Fruit fly (Drosophila melanogaster) whole organism, prepupa: ENCODE data around the gene DnaJ-1.

Experiments used
- Blimp-1 ChIP-seq: fragments of 200-800 bp; sonication (Bioruptor generic); optimal IDR thresholded peaks from 3 replicates; lab custom pipeline; 2017; ENCODE audit warnings: missing biosample characterization, missing genetic modification characterization, mild to moderate bottlenecking, moderate library complexity, missing genetic modification reagents
- CG11294 ChIP-seq: fragments of 200-800 bp; sonication (Bioruptor generic); IDR thresholded peaks from 2 replicates; pipeline ENCODE4 v1.3.6; 2022; ENCODE audit warnings: missing biosample characterization, missing genetic modification characterization
- CG11762 ChIP-seq: fragments of 200-800 bp; sonication (Bioruptor generic); optimal IDR thresholded peaks from 3 replicates; lab custom pipeline; 2016; ENCODE audit warnings: missing biosample characterization, missing genetic modification characterization; ENCODE audit not compliant: insufficient read depth
- CG11902 ChIP-seq: fragments of 200-800 bp; sonication (Bioruptor generic); optimal IDR thresholded peaks from 3 replicates; lab custom pipeline; 2016; ENCODE audit warnings: missing biosample characterization, missing genetic modification characterization
- CG15336 ChIP-seq: fragments of 200-800 bp; sonication (Bioruptor generic); IDR thresholded peaks from 2 replicates; pipeline ENCODE4 v1.3.6; 2022; ENCODE audit warnings: missing biosample characterization, missing genetic modification characterization
- CG1621 ChIP-seq: fragments of 200-800 bp; sonication (Bioruptor generic); optimal IDR thresholded peaks from 3 replicates; lab custom pipeline; 2018; ENCODE audit warnings: missing biosample characterization, mild to moderate bottlenecking, missing genetic modification characterization
- CG16779 ChIP-seq: fragments of 200-800 bp; sonication (Bioruptor generic); optimal IDR thresholded peaks from 3 replicates; lab custom pipeline; 2017; ENCODE audit warnings: missing biosample characterization, mild to moderate bottlenecking, missing genetic modification characterization
- CG3032 ChIP-seq: fragments of 200-800 bp; optimal IDR thresholded peaks from 2 replicates; lab custom pipeline; 2019; ENCODE audit warnings: missing biosample characterization, mild to moderate bottlenecking, missing genetic modification characterization, moderate library complexity
- CG31627 ChIP-seq: fragments of 200-800 bp; sonication (Bioruptor generic); optimal IDR thresholded peaks from 3 replicates; lab custom pipeline; 2016; ENCODE audit warnings: missing biosample characterization, missing genetic modification characterization
- CG32006 ChIP-seq: fragments of 200-800 bp; sonication (Bioruptor generic); optimal IDR thresholded peaks from 3 replicates; lab custom pipeline; 2017; ENCODE audit warnings: missing biosample characterization, mild to moderate bottlenecking, missing genetic modification characterization
- CG34406 ChIP-seq: fragments of 200-800 bp; sonication (Bioruptor generic); optimal IDR thresholded peaks from 3 replicates; lab custom pipeline; 2016; ENCODE audit warnings: missing biosample characterization, missing genetic modification characterization
- CG3919 ChIP-seq: fragments of 200-800 bp; sonication (Bioruptor generic); optimal IDR thresholded peaks from 3 replicates; lab custom pipeline; 2016; ENCODE audit warnings: missing biosample characterization, missing genetic modification characterization
- CG4318 ChIP-seq: fragments of 200-800 bp; sonication (Bioruptor generic); optimal IDR thresholded peaks from 3 replicates; lab custom pipeline; 2017; ENCODE audit warnings: missing biosample characterization, mild to moderate bottlenecking, missing genetic modification characterization
- CG6163 ChIP-seq: fragments of 200-800 bp; sonication (Bioruptor generic); IDR thresholded peaks from 3 replicates; pipeline ENCODE4 v1.3.6; 2022; ENCODE audit warnings: missing biosample characterization, missing genetic modification characterization
- CG6808 ChIP-seq: fragments of 200-800 bp; sonication (Bioruptor generic); optimal IDR thresholded peaks from 3 replicates; lab custom pipeline; 2017; ENCODE audit warnings: missing biosample characterization, missing genetic modification characterization, mild to moderate bottlenecking, moderate library complexity, missing genetic modification reagents
- CG6854 ChIP-seq: fragments of 200-800 bp; sonication (Bioruptor generic); optimal IDR thresholded peaks from 2 replicates; lab custom pipeline; 2017; ENCODE audit warnings: missing biosample characterization, mild to moderate bottlenecking, missing genetic modification characterization
- CG7368 ChIP-seq: fragments of 200-800 bp; sonication (Bioruptor generic); optimal IDR thresholded peaks from 3 replicates; lab custom pipeline; 2016; ENCODE audit warnings: missing biosample characterization, missing genetic modification characterization
- CG8119 ChIP-seq: fragments of 200-800 bp; sonication (Bioruptor generic); IDR thresholded peaks from 3 replicates; pipeline ENCODE4 v1.3.6; 2022; ENCODE audit warnings: missing biosample characterization, missing genetic modification characterization
- CG8319 ChIP-seq: fragments of 200-800 bp; sonication (Bioruptor generic); optimal IDR thresholded peaks from 3 replicates; lab custom pipeline; 2016; ENCODE audit warnings: missing biosample characterization, missing genetic modification characterization
- CG8632 ChIP-seq: fragments of 200-800 bp; sonication (Bioruptor generic); optimal IDR thresholded peaks from 3 replicates; lab custom pipeline; 2016; ENCODE audit warnings: missing biosample characterization, missing genetic modification characterization
- CG9139 ChIP-seq: fragments of 200-800 bp; sonication (Bioruptor generic); optimal IDR thresholded peaks from 3 replicates; lab custom pipeline; 2017; ENCODE audit warnings: missing biosample characterization, mild to moderate bottlenecking, missing genetic modification characterization
- Eip78C ChIP-seq: fragments of 200-800 bp; sonication (Bioruptor generic); peaks from one replicate; lab custom pipeline; 2016; ENCODE audit warnings: missing biosample characterization, missing genetic modification characterization
- Eip93F ChIP-seq: fragments of 200-800 bp; sonication (Bioruptor generic); optimal IDR thresholded peaks from 2 replicates; lab custom pipeline; 2016; ENCODE audit warnings: missing biosample characterization, mild to moderate bottlenecking, missing genetic modification characterization
- Ets21C ChIP-seq: fragments of 200-800 bp; sonication (Bioruptor generic); optimal IDR thresholded peaks from 3 replicates; lab custom pipeline; 2016; ENCODE audit warnings: missing biosample characterization, missing genetic modification characterization
- Ets96B ChIP-seq: fragments of 200-800 bp; optimal IDR thresholded peaks from 2 replicates; lab custom pipeline; 2019; ENCODE audit warnings: missing biosample characterization, mild to moderate bottlenecking, missing genetic modification characterization, moderate library complexity
- Gug ChIP-seq: fragments of 200-800 bp; sonication (Bioruptor generic); IDR thresholded peaks from 2 replicates; pipeline ENCODE4 v1.3.6; 2022; ENCODE audit warnings: missing biosample characterization, missing genetic modification characterization
- Hr38 ChIP-seq: sonication (Bioruptor generic); optimal IDR thresholded peaks from 2 replicates; lab custom pipeline; 2016; ENCODE audit warnings: missing biosample characterization, missing genetic modification characterization
- Hr39 ChIP-seq: fragments of 200-800 bp; sonication (Bioruptor generic); optimal IDR thresholded peaks from 2 replicates; lab custom pipeline; 2016; ENCODE audit warnings: missing biosample characterization, missing genetic modification characterization
- Hr4 ChIP-seq: fragments of 200-800 bp; sonication (Bioruptor generic); optimal IDR thresholded peaks from 3 replicates; lab custom pipeline; 2016; ENCODE audit warnings: missing biosample characterization, missing genetic modification characterization
- Lpt ChIP-seq: fragments of 200-800 bp; sonication (Bioruptor generic); optimal IDR thresholded peaks from 3 replicates; lab custom pipeline; 2016; ENCODE audit warnings: missing biosample characterization, missing genetic modification characterization
- Met ChIP-seq: fragments of 200-800 bp; sonication (Bioruptor generic); optimal IDR thresholded peaks from 3 replicates; lab custom pipeline; 2016; ENCODE audit warnings: missing biosample characterization, missing genetic modification characterization
- OdsH ChIP-seq: fragments of 200-800 bp; sonication (Bioruptor generic); optimal IDR thresholded peaks from 3 replicates; lab custom pipeline; 2016; ENCODE audit warnings: missing biosample characterization, missing genetic modification characterization
- Sox102F ChIP-seq: fragments of 200-800 bp; sonication (Bioruptor generic); optimal IDR thresholded peaks from 2 replicates; lab custom pipeline; 2016; ENCODE audit warnings: missing biosample characterization, mild to moderate bottlenecking, missing genetic modification characterization
- Sox15 ChIP-seq: fragments of 200-800 bp; sonication (Bioruptor generic); optimal IDR thresholded peaks from 3 replicates; lab custom pipeline; 2016; ENCODE audit warnings: missing biosample characterization, missing genetic modification characterization
- achi ChIP-seq: fragments of 200-800 bp; sonication (Bioruptor generic); optimal IDR thresholded peaks from 3 replicates; lab custom pipeline; 2016; ENCODE audit warnings: missing biosample characterization, missing genetic modification characterization
- acj6 ChIP-seq: fragments of 200-800 bp; sonication (Bioruptor generic); optimal IDR thresholded peaks from 3 replicates; lab custom pipeline; 2016; ENCODE audit warnings: missing biosample characterization, missing genetic modification characterization
- cyc ChIP-seq: fragments of 200-800 bp; sonication (Bioruptor generic); optimal IDR thresholded peaks from 3 replicates; lab custom pipeline; 2016; ENCODE audit warnings: missing biosample characterization, missing genetic modification characterization
- dac ChIP-seq: fragments of 200-800 bp; sonication (Bioruptor generic); optimal IDR thresholded peaks from 2 replicates; lab custom pipeline; 2017; ENCODE audit warnings: missing biosample characterization, mild to moderate bottlenecking, missing genetic modification characterization
- dsx ChIP-seq: fragments of 200-800 bp; optimal IDR thresholded peaks from 3 replicates; lab custom pipeline; 2019; ENCODE audit warnings: missing biosample characterization, mild to moderate bottlenecking, missing genetic modification characterization, moderate library complexity; ENCODE audit not compliant: poor library complexity, severe bottlenecking
- eg ChIP-seq: fragments of 200-800 bp; sonication (Bioruptor generic); IDR thresholded peaks from 3 replicates; pipeline ENCODE4 v1.3.6; 2022; ENCODE audit warnings: missing biosample characterization, missing genetic modification characterization
- esn ChIP-seq: fragments of 200-800 bp; sonication (Bioruptor generic); optimal IDR thresholded peaks from 2 replicates; lab custom pipeline; 2016; ENCODE audit warnings: missing biosample characterization, mild to moderate bottlenecking, missing genetic modification characterization, moderate library complexity
- fd59A ChIP-seq: fragments of 200-800 bp; sonication (Bioruptor generic); optimal IDR thresholded peaks from 2 replicates; lab custom pipeline; 2017; ENCODE audit warnings: missing biosample characterization, mild to moderate bottlenecking, missing genetic modification characterization, missing genetic modification reagents
- fd85E ChIP-seq: fragments of 200-800 bp; sonication (Bioruptor generic); optimal IDR thresholded peaks from 3 replicates; lab custom pipeline; 2016; ENCODE audit warnings: missing biosample characterization, missing genetic modification characterization
- fkh ChIP-seq: fragments of 200-800 bp; sonication (Bioruptor generic); optimal IDR thresholded peaks from 3 replicates; lab custom pipeline; 2017; ENCODE audit warnings: missing biosample characterization, mild to moderate bottlenecking, missing genetic modification characterization, moderate library complexity
- lz ChIP-seq: fragments of 200-800 bp; sonication (Bioruptor generic); optimal IDR thresholded peaks from 3 replicates; lab custom pipeline; 2016; ENCODE audit warnings: missing biosample characterization, missing genetic modification characterization
- net ChIP-seq: fragments of 200-800 bp; sonication (Bioruptor generic); optimal IDR thresholded peaks from 3 replicates; lab custom pipeline; 2016; ENCODE audit warnings: missing biosample characterization, missing genetic modification characterization
- pdm3 ChIP-seq: fragments of 200-800 bp; sonication (Bioruptor generic); optimal IDR thresholded peaks from 3 replicates; lab custom pipeline; 2016; ENCODE audit warnings: missing biosample characterization, missing genetic modification characterization
- salr ChIP-seq, 2 experiments: fragments of 200-800 bp; sonication (Bioruptor generic); optimal IDR thresholded peaks; 3 replicates each; lab custom pipeline; 2016 to 2018; ENCODE audit warnings: missing biosample characterization in 2 of 2, missing genetic modification characterization in 2 of 2, mild to moderate bottlenecking in 1 of 2
- spab ChIP-seq: fragments of 200-800 bp; sonication (Bioruptor generic); optimal IDR thresholded peaks from 2 replicates; lab custom pipeline; 2017; ENCODE audit warnings: missing biosample characterization, mild to moderate bottlenecking, missing genetic modification characterization, missing genetic modification reagents
- ss ChIP-seq, 2 experiments: fragments of 200-800 bp; sonication (Bioruptor generic); optimal IDR thresholded peaks; 2 replicates in 1 of 2; 3 replicates in 1 of 2; lab custom pipeline; 2017 to 2018; ENCODE audit warnings: mild to moderate bottlenecking in 2 of 2, missing biosample characterization in 2 of 2, missing genetic modification characterization in 2 of 2, moderate library complexity in 1 of 2
- topi ChIP-seq: fragments of 200-800 bp; sonication (Bioruptor generic); optimal IDR thresholded peaks from 3 replicates; lab custom pipeline; 2016; ENCODE audit warnings: missing biosample characterization, missing genetic modification characterization

Gene DnaJ-1

DNA sequence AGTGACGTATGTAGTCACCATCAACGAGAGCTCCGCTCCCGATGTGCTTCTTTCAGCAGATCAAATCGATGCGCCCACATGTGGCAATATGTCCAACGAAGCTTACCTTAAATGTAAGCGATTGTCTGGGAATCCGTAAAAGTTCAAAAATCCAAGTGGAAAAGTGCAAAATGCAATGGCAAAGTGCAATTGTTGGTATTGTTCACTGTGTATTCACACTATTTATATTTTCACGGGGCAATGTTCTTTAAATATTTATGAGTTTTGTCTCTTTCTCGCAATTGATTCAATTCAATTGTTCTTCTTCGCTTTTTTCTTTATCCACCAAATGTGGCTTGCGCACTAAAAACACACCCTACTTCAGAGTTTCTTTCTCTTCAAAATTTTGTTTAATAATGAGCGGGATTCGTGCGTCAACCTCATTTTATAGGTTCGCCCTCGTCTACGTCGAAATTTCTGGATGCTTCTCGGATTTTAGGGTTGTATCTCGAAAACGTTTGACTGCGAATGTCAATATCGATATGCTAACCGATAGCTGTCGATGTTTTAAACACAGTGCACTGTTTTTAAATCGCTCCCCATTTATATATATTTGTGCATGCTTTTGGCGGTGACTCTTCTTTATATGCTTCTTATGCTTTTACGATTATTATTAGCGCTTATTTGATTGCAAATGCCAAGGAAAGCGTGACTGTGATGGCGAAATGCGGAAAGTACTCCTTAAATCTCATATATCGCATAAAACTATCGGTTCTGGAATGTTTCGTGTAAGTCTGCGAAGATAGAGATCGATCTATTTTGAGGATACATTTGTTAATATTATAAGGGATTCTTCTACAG, at the start of gene DnaJ-1:
Gene DnaJ-1, minus strand, starts transcription at position 450 of the 840 bp plus-strand sequence.
- TF ChIP-seq Lpt (GFP tag; lab: Kevin White, UChicago) (no peak), CG6808 (GFP tag; lab: Kevin White, UChicago) (peak; percentile 55), CG15336 (GFP tag; lab: Robert Waterston, UW) (no peak), CG16779 (tag; lab: Kevin White, UChicago) (peak; percentile 52), eg (GFP tag; lab: Robert Waterston, UW) (peak; percentile 33; the same call in 1 of the 3 replicates), topi (GFP tag; lab: Kevin White, UChicago) (peak; percentile 38), dac (no peak), net (GFP tag; lab: Kevin White, UChicago) (no peak), cyc (GFP tag; lab: Kevin White, UChicago) (no peak), Eip78C (GFP tag; lab: Kevin White, UChicago) (peak; percentile 83), CG11294 (GFP tag; lab: Robert Waterston, UW) (no peak), esn (GFP tag; lab: Kevin White, UChicago) (peak; percentile 29), lz (GFP tag; lab: Kevin White, UChicago) (peak; percentile 6), Gug (GFP tag; lab: Robert Waterston, UW) (no peak), Hr4 (GFP tag; lab: Kevin White, UChicago) (no peak), CG31627 (peak; percentile 37), CG6854 (peak; percentile 82), Sox102F (peak; percentile 54), achi (peak; percentile 15), CG8119 (GFP tag; lab: Robert Waterston, UW) (no peak), CG9139 (peak; percentile 52), Ets96B (tag; lab: Kevin White, UChicago) (no peak), dsx (GFP tag; lab: Kevin White, UChicago) (peak; percentile 64), acj6 (no peak), CG6163 (GFP tag; lab: Robert Waterston, UW) (no peak), Eip93F (no peak), CG3032 (tag; lab: Kevin White, UChicago) (no peak), Hr39 (GFP tag; lab: Kevin White, UChicago) (no peak), fd85E (GFP tag; lab: Kevin White, UChicago) (no peak), OdsH (GFP tag; lab: Kevin White, UChicago) (no peak), CG1621 (peak; percentile 32), fd59A (GFP tag; lab: Kevin White, UChicago) (no peak), CG34406 (no peak), CG3919 (no peak), Ets21C (GFP tag; lab: Kevin White, UChicago) (no peak), Met (GFP tag; lab: Kevin White, UChicago) (no peak), CG11762 (GFP tag; lab: Kevin White, UChicago) (no peak), Sox15 (GFP tag; lab: Kevin White, UChicago) (no peak), CG32006 (GFP tag; lab: Kevin White, UChicago) (no peak), CG8319 (GFP tag; lab: Kevin White, UChicago) (no peak), CG7368 (GFP tag; lab: Kevin White, UChicago) (no peak), fkh (GFP tag; lab: Kevin White, UChicago) (peak; percentile 31), salr (GFP tag; optimal IDR thresholded peaks at IDR 0.05; lab: Kevin White, UChicago) (no peak), Hr38 (no peak), CG11902 (GFP tag; lab: Kevin White, UChicago) (no peak), pdm3 (GFP tag; lab: Kevin White, UChicago) (no peak), CG8632 (no peak), spab (no peak), ss (GFP tag; optimal IDR thresholded peaks at IDR 0.05; lab: Kevin White, UChicago) (peak; percentile 69 to 84), CG4318 (no peak), Blimp-1 (GFP tag; lab: Kevin White, UChicago) (no peak)
